Fruit fly (Drosophila melanogaster): Measurements from ENCODE around the gene CG11151.

DNA sequence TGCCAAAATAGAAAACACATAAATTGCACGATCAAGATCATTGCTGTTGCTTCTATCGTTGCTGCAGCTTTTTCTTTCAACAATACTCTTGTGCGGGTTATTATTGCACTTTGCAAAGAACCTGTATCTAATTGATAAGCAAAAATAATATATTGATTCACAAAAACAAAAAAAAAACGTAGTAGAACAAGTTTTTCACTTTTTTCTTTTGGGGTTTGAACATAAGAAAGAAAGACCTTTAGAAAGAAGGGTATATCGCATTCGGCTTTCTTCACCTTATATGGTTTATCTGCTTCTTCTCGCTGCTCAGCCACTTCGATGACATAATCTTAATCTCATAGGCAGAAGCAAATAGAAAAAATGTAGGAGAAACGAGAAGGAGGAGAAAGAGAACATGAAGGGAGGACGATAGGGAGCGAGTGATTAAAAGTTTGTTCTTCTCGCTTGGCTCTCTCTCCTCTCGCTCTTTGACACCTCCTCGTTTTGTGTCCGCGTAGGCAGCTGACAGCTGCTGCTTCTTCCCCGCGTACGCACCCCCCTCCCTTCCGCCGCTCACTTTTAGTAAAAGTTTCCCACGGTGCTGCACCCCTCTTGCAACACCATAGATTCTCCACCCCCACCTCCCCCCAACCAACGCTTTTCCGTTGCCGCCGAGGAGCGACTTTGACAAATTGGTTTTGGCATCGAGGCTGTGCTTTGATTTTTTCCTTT lies 40.7 kb upstream of the CG11151 start:
- no peak for TF ChIP-seq CTCF (optimal IDR thresholded peaks at IDR 0.05)
- TF ChIP-seq CG8478 (optimal IDR thresholded peaks at IDR 0.05): no peak

Measured in S2 (cell line).